Fruit fly (Drosophila melanogaster) whole organism, embryonic: ENCODE results near the gene RpS5b.

Experiments
- ATbp ChIP-seq: fragments of 200-800 bp; sonication (Bioruptor generic); optimal IDR thresholded peaks from 2 replicates; lab custom pipeline; 2017; ENCODE audit warnings: missing biosample characterization, mild to moderate bottlenecking, missing genetic modification characterization, missing genetic modification reagents
- Abd-B ChIP-seq: fragments of 200-800 bp; sonication (Bioruptor generic); optimal IDR thresholded peaks from 2 replicates; lab custom pipeline; 2018; ENCODE audit warnings: missing biosample characterization, mild to moderate bottlenecking, missing genetic modification characterization, moderate library complexity
- B-H2 ChIP-seq: fragments of 200-800 bp; sonication (Bioruptor generic); optimal IDR thresholded peaks from 2 replicates; lab custom pipeline; 2018; ENCODE audit warnings: missing biosample characterization, mild to moderate bottlenecking, missing genetic modification characterization
- BEAF-32 ChIP-seq: fragments of 200-800 bp; sonication (Bioruptor generic); optimal IDR thresholded peaks from 3 replicates; lab custom pipeline; 2017; ENCODE audit warnings: missing biosample characterization, missing genetic modification characterization, mild to moderate bottlenecking, moderate library complexity, missing genetic modification reagents
- Bdp1 ChIP-seq: fragments of 200-800 bp; sonication (Bioruptor generic); optimal IDR thresholded peaks from 3 replicates; lab custom pipeline; 2016; ENCODE audit warnings: missing biosample characterization, missing genetic modification characterization
- CG11695 ChIP-seq: fragments of 200-800 bp; sonication (Bioruptor generic); IDR thresholded peaks from 3 replicates; pipeline ENCODE4 v1.3.6; 2022; ENCODE audit warnings: missing biosample characterization, missing genetic modification characterization
- CG13123 ChIP-seq: fragments of 200-800 bp; sonication (Bioruptor generic); optimal IDR thresholded peaks from 2 replicates; lab custom pipeline; 2016; ENCODE audit warnings: missing biosample characterization, missing genetic modification characterization
- CG13894 ChIP-seq: fragments of 200-800 bp; sonication (Bioruptor generic); optimal IDR thresholded peaks from 3 replicates; lab custom pipeline; 2018; ENCODE audit warnings: missing biosample characterization, mild to moderate bottlenecking, missing genetic modification characterization, moderate library complexity
- CG17829 ChIP-seq: fragments of 200-800 bp; optimal IDR thresholded peaks from 2 replicates; lab custom pipeline; 2019; ENCODE audit warnings: missing biosample characterization, mild to moderate bottlenecking, missing genetic modification characterization, moderate library complexity
- CG2116 ChIP-seq: fragments of 200-800 bp; sonication (Bioruptor generic); optimal IDR thresholded peaks from 3 replicates; lab custom pipeline; 2018; ENCODE audit warnings: missing biosample characterization, mild to moderate bottlenecking, missing genetic modification characterization
- CG2678 ChIP-seq: fragments of 200-800 bp; sonication (Bioruptor generic); optimal IDR thresholded peaks from 3 replicates; lab custom pipeline; 2019; ENCODE audit warnings: missing biosample characterization, mild to moderate bottlenecking, missing genetic modification characterization, moderate library complexity
- CG30403 ChIP-seq: fragments of 200-800 bp; sonication (Bioruptor generic); optimal IDR thresholded peaks from 3 replicates; lab custom pipeline; 2016; ENCODE audit warnings: missing biosample characterization, missing genetic modification characterization
- CG30431 ChIP-seq: fragments of 200-800 bp; sonication (Bioruptor generic); optimal IDR thresholded peaks from 2 replicates; lab custom pipeline; 2017; ENCODE audit warnings: missing biosample characterization, missing genetic modification characterization
- CG31365 ChIP-seq: fragments of 200-800 bp; sonication (Bioruptor generic); optimal IDR thresholded peaks from 2 replicates; lab custom pipeline; 2018; ENCODE audit warnings: missing biosample characterization, mild to moderate bottlenecking, missing genetic modification characterization
- CG32532 ChIP-seq: fragments of 200-800 bp; sonication (Bioruptor generic); IDR thresholded peaks from 2 replicates; pipeline ENCODE4 v1.3.6; 2022; ENCODE audit warnings: missing biosample characterization, missing genetic modification characterization
- CG32767 ChIP-seq: fragments of 200-800 bp; sonication (Bioruptor generic); IDR thresholded peaks from 2 replicates; pipeline ENCODE4 v1.3.6; 2022; ENCODE audit warnings: missing biosample characterization, missing genetic modification characterization
- CG4617 ChIP-seq: fragments of 200-800 bp; sonication (Bioruptor generic); optimal IDR thresholded peaks from 3 replicates; lab custom pipeline; 2016; ENCODE audit warnings: missing biosample characterization, missing genetic modification characterization, borderline replicate concordance
- CG6813 ChIP-seq: fragments of 200-800 bp; sonication (Bioruptor generic); optimal IDR thresholded peaks from 2 replicates; lab custom pipeline; 2017; ENCODE audit warnings: missing biosample characterization, missing genetic modification characterization, mild to moderate bottlenecking, moderate library complexity, missing genetic modification reagents
- CG9797 ChIP-seq: fragments of 200-800 bp; sonication (Bioruptor generic); optimal IDR thresholded peaks from 3 replicates; lab custom pipeline; 2018; ENCODE audit warnings: missing biosample characterization, mild to moderate bottlenecking, missing genetic modification characterization
- Dip3 ChIP-seq: fragments of 200-800 bp; sonication (Bioruptor generic); optimal IDR thresholded peaks from 3 replicates; lab custom pipeline; 2016; ENCODE audit warnings: missing biosample characterization, missing genetic modification characterization
- Dref ChIP-seq: fragments of 200-800 bp; sonication (Bioruptor generic); IDR thresholded peaks from 2 replicates; pipeline ENCODE4 v1.3.6; 2022; ENCODE audit warnings: missing biosample characterization, missing genetic modification characterization
- Hmr ChIP-seq: fragments of 200-800 bp; sonication (Bioruptor generic); optimal IDR thresholded peaks from 3 replicates; lab custom pipeline; 2017; ENCODE audit warnings: mild to moderate bottlenecking, missing biosample characterization, missing genetic modification reagents, missing genetic modification characterization
- Kr ChIP-seq: fragments of 200-800 bp; sonication (Bioruptor generic); optimal IDR thresholded peaks from 2 replicates; lab custom pipeline; 2017; ENCODE audit warnings: missing biosample characterization, mild to moderate bottlenecking, missing genetic modification characterization
- Med ChIP-seq: fragments of 200-800 bp; sonication (Bioruptor generic); peaks from one replicate; lab custom pipeline; 2016; ENCODE audit warnings: missing biosample characterization, missing genetic modification characterization, mild to moderate bottlenecking, inconsistent platforms, moderate library complexity
- Meics ChIP-seq: fragments of 200-800 bp; sonication (Bioruptor generic); optimal IDR thresholded peaks from 2 replicates; lab custom pipeline; 2017; ENCODE audit warnings: missing biosample characterization, mild to moderate bottlenecking, missing genetic modification characterization
- Mrtf ChIP-seq: fragments of 200-800 bp; sonication (Bioruptor generic); IDR thresholded peaks from 3 replicates; pipeline ENCODE4 v1.3.6; 2022; ENCODE audit warnings: missing biosample characterization, missing genetic modification characterization
- Ravus ChIP-seq: fragments of 200-800 bp; sonication (Bioruptor generic); IDR thresholded peaks from 2 replicates; pipeline ENCODE4 v1.3.6; 2022; ENCODE audit warnings: missing biosample characterization, missing genetic modification characterization
- TFAM ChIP-seq: fragments of 200-800 bp; sonication (Bioruptor generic); optimal IDR thresholded peaks from 2 replicates; lab custom pipeline; 2017; ENCODE audit warnings: missing biosample characterization, missing genetic modification characterization, inconsistent platforms
- Trl ChIP-seq, 3 experiments: fragments of >200 bp in 2 of 3; fragments of 200-800 bp in 1 of 3; sonication (Bioruptor generic) in 1 of 3; optimal IDR thresholded peaks; 2 replicates in 1 of 3; 3 replicates in 2 of 3; lab custom pipeline; 2016 to 2017; ENCODE audit warnings: missing biosample characterization in 1 of 3, missing genetic modification characterization in 1 of 3
- Xrp1 ChIP-seq: fragments of 200-800 bp; sonication (Bioruptor generic); IDR thresholded peaks from 2 replicates; pipeline ENCODE4 v1.3.6; 2022; ENCODE audit warnings: missing biosample characterization, missing genetic modification characterization
- ab ChIP-seq: fragments of 200-800 bp; sonication (Bioruptor generic); optimal IDR thresholded peaks from 2 replicates; lab custom pipeline; 2016; ENCODE audit warnings: missing biosample characterization, missing genetic modification characterization
- al ChIP-seq: fragments of 200-800 bp; sonication (Bioruptor generic); IDR thresholded peaks from 2 replicates; pipeline ENCODE4 v1.3.6; 2022; ENCODE audit warnings: missing biosample characterization, missing genetic modification characterization
- amos ChIP-seq: fragments of 200-800 bp; sonication (Bioruptor generic); IDR thresholded peaks from 2 replicates; pipeline ENCODE4 v1.3.6; 2022; ENCODE audit warnings: missing biosample characterization, missing genetic modification characterization; ENCODE audit not compliant: partially characterized antibody
- ci ChIP-seq: fragments of 200-800 bp; sonication (Bioruptor generic); IDR thresholded peaks from 3 replicates; pipeline ENCODE4 v1.3.6; 2022; ENCODE audit warnings: missing biosample characterization, missing genetic modification characterization
- dmrt99B ChIP-seq: fragments of 200-800 bp; sonication (Bioruptor generic); optimal IDR thresholded peaks from 2 replicates; lab custom pipeline; 2018; ENCODE audit warnings: missing biosample characterization, mild to moderate bottlenecking, missing genetic modification characterization, moderate library complexity
- fd64A ChIP-seq: fragments of 200-800 bp; sonication (Bioruptor generic); optimal IDR thresholded peaks from 3 replicates; lab custom pipeline; 2018; ENCODE audit warnings: missing biosample characterization, mild to moderate bottlenecking, missing genetic modification characterization
- fru ChIP-seq: fragments of >200 bp; optimal IDR thresholded peaks from 2 replicates; lab custom pipeline; 2017
- fu2 ChIP-seq: fragments of 200-800 bp; sonication (Bioruptor generic); optimal IDR thresholded peaks from 2 replicates; lab custom pipeline; 2016; ENCODE audit warnings: missing biosample characterization, missing genetic modification characterization
- gcm2 ChIP-seq: fragments of 200-800 bp; sonication (Bioruptor generic); optimal IDR thresholded peaks from 2 replicates; lab custom pipeline; 2016; ENCODE audit warnings: missing biosample characterization, missing genetic modification characterization
- jumu ChIP-seq: fragments of 200-800 bp; sonication (Bioruptor generic); optimal IDR thresholded peaks from 3 replicates; lab custom pipeline; 2016; ENCODE audit warnings: missing biosample characterization, missing genetic modification characterization
- knrl ChIP-seq: fragments of 200-800 bp; sonication (Bioruptor generic); IDR thresholded peaks from 3 replicates; pipeline ENCODE4 v1.3.6; 2022; ENCODE audit warnings: missing biosample characterization, missing genetic modification characterization; ENCODE audit not compliant: partially characterized antibody
- lbe ChIP-seq: fragments of 200-800 bp; sonication (Bioruptor generic); optimal IDR thresholded peaks from 2 replicates; lab custom pipeline; 2016; ENCODE audit warnings: missing biosample characterization, mild to moderate bottlenecking, missing genetic modification characterization
- nom ChIP-seq: fragments of 200-800 bp; sonication (Bioruptor generic); optimal IDR thresholded peaks from 2 replicates; lab custom pipeline; 2017; ENCODE audit warnings: missing biosample characterization, missing genetic modification characterization, mild to moderate bottlenecking, moderate library complexity, missing genetic modification reagents
- pros ChIP-seq: fragments of 200-800 bp; sonication (Bioruptor generic); optimal IDR thresholded peaks from 3 replicates; lab custom pipeline; 2019; ENCODE audit warnings: missing biosample characterization, mild to moderate bottlenecking, missing genetic modification characterization, moderate library complexity
- pum ChIP-seq: fragments of 200-800 bp; sonication (Bioruptor generic); optimal IDR thresholded peaks from 2 replicates; lab custom pipeline; 2016; ENCODE audit warnings: missing biosample characterization, missing genetic modification characterization
- ro ChIP-seq: fragments of 200-800 bp; sonication (Bioruptor generic); IDR thresholded peaks from 2 replicates; pipeline ENCODE4 v1.3.6; 2022; ENCODE audit warnings: missing biosample characterization, missing genetic modification characterization
- row ChIP-seq: fragments of 200-800 bp; sonication (Bioruptor generic); IDR thresholded peaks from 3 replicates; pipeline ENCODE4 v1.3.6; 2022; ENCODE audit warnings: missing biosample characterization, missing genetic modification characterization
- shn ChIP-seq: fragments of 200-800 bp; sonication (Bioruptor generic); optimal IDR thresholded peaks from 3 replicates; lab custom pipeline; 2016; ENCODE audit warnings: missing biosample characterization, missing genetic modification characterization
- slou ChIP-seq: fragments of 200-800 bp; sonication (Bioruptor generic); optimal IDR thresholded peaks from 3 replicates; lab custom pipeline; 2016; ENCODE audit warnings: missing biosample characterization, missing genetic modification characterization
- zf30C ChIP-seq: fragments of 200-800 bp; sonication (Bioruptor generic); optimal IDR thresholded peaks from 3 replicates; lab custom pipeline; 2018; ENCODE audit warnings: missing biosample characterization, mild to moderate bottlenecking, missing genetic modification characterization
- zfh2 ChIP-seq: fragments of 200-800 bp; sonication (Bioruptor generic); optimal IDR thresholded peaks from 2 replicates; lab custom pipeline; 2016; ENCODE audit warnings: missing biosample characterization, missing genetic modification characterization

Gene RpS5b

dm6 chr3R:14853767-14854191 is 47.6 kb downstream of the RpS5b start (continued):
- TF ChIP-seq jumu (GFP tag; lab: Kevin White, UChicago) (no peak), lbe (GFP tag; lab: Kevin White, UChicago) (peak; percentile 80), Bdp1 (GFP tag; lab: Kevin White, UChicago) (no peak), dmrt99B (tag; lab: Kevin White, UChicago) (peak; percentile 2), CG4617 (GFP tag; lab: Kevin White, UChicago) (no peak), fu2 (GFP tag; lab: Kevin White, UChicago) (no peak), CG9797 (GFP tag; lab: Kevin White, UChicago) (no peak), row (GFP tag; lab: Robert Waterston, UW) (no peak), CG2678 (tag; lab: Kevin White, UChicago) (peak; percentile 41), CG13123 (no peak), TFAM (GFP tag; lab: Kevin White, UChicago) (no peak), gcm2 (GFP tag; lab: Kevin White, UChicago) (peak; percentile 2), al (no peak), CG17829 (peak; percentile 38), CG11695 (GFP tag; lab: Robert Waterston, UW) (0 out of 3 replicates have a peak, but pooled peaks have one; percentile 15), pum (GFP tag; lab: Kevin White, UChicago) (no peak), Trl (optimal IDR thresholded peaks at IDR 0.05; lab: Kevin White, UChicago) (peak; percentile 78 to 86), Trl (GFP tag; optimal IDR thresholded peaks at IDR 0.05; lab: Kevin White, UChicago) (peak; percentile 40), Dip3 (GFP tag; lab: Kevin White, UChicago) (no peak), zfh2 (GFP tag; lab: Kevin White, UChicago) (no peak), Kr (GFP tag; lab: Kevin White, UChicago) (no peak), fd64A (GFP tag; lab: Kevin White, UChicago) (peak; percentile 44), ab (GFP tag; lab: Kevin White, UChicago) (no peak), pros (GFP tag; lab: Kevin White, UChicago) (peak; percentile 51), amos (GFP tag; lab: Robert Waterston, UW) (peak; percentile 25; the same call in 1 of the 2 replicates), BEAF-32 (no peak), CG2116 (peak; percentile 35), ro (GFP tag; lab: Robert Waterston, UW) (no peak), nom (GFP tag; lab: Kevin White, UChicago) (peak; percentile 75), Meics (GFP tag; lab: Kevin White, UChicago) (peak; percentile 60), CG30431 (GFP tag; lab: Kevin White, UChicago) (no peak), ci (peak; percentile 89), CG31365 (tag; lab: Kevin White, UChicago) (peak; percentile 21), Dref (no peak), Xrp1 (GFP tag; lab: Robert Waterston, UW) (peak; percentile 42; the same call in 1 of the 2 replicates), CG13894 (tag; lab: Kevin White, UChicago) (peak; percentile 66), B-H2 (GFP tag; lab: Kevin White, UChicago) (peak; percentile 72), zf30C (GFP tag; lab: Kevin White, UChicago) (no peak), knrl (GFP tag; lab: Robert Waterston, UW) (no peak), Med (peak; percentile 91), Abd-B (GFP tag; lab: Kevin White, UChicago) (no peak), CG30403 (GFP tag; lab: Kevin White, UChicago) (no peak), ATbp (GFP tag; lab: Kevin White, UChicago) (peak; percentile 8), Mrtf (GFP tag; lab: Robert Waterston, UW) (no peak), slou (no peak), CG32532 (peak; percentile 86; the same call in 1 of the 2 replicates), CG32767 (GFP tag; lab: Robert Waterston, UW) (no peak; the same call in 1 of the 2 replicates), Hmr (peak; percentile 78), CG6813 (GFP tag; lab: Kevin White, UChicago) (peak; percentile 77), fru (lab: Kevin White, UChicago) (no peak), shn (GFP tag; lab: Kevin White, UChicago) (no peak), Ravus (no peak)
